Fruit fly (Drosophila melanogaster) whole organism, wandering third instar larva: Measurements from ENCODE around the gene org-1.

Experiments
- Abd-B ChIP-seq: fragments of >200 bp; optimal IDR thresholded peaks from 2 replicates; lab custom pipeline; 2017; ENCODE audit warnings: missing biosample characterization, missing genetic modification characterization
- CG9705 ChIP-seq: fragments of 200-800 bp; sonication (Bioruptor generic); optimal IDR thresholded peaks from 2 replicates; lab custom pipeline; 2018; ENCODE audit warnings: missing biosample characterization, mild to moderate bottlenecking, missing genetic modification characterization
- Dfd ChIP-seq: fragments of >200 bp; optimal IDR thresholded peaks from 2 replicates; lab custom pipeline; 2017; ENCODE audit warnings: missing biosample characterization, missing genetic modification characterization

DNA sequence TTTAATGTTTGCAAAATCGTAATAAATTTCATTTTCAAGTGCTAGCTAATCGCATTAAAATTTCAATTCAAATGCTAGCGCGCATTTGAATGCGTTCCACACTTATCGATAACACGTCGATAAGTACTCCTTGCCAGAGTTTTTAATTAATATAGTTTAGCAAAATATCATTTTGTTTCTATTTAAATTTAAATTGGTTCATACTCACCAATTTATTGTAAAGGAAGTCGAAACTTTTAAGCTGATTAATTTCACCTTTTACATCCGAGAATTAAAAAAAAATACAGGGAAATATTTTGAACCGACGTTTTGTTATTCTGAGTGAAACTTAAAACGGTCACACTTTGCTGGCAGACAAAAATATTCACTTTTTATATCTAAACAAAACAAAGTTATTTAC, 6.3 kb upstream of the org-1 start, which contains the start of gene Es2:
- TF ChIP-seq CG9705 (GFP tag; lab: Kevin White, UChicago) (no peak), Dfd (no peak), Abd-B (GFP tag; lab: Kevin White, UChicago) (no peak)
